Fruit fly (Drosophila melanogaster) whole organism, prepupa: Measurements from ENCODE around the gene Dip-B.

Experiments used
- Blimp-1 ChIP-seq: fragments of 200-800 bp; sonication (Bioruptor generic); optimal IDR thresholded peaks from 3 replicates; lab custom pipeline; 2017; ENCODE audit warnings: missing biosample characterization, missing genetic modification characterization, mild to moderate bottlenecking, moderate library complexity, missing genetic modification reagents
- CG11902 ChIP-seq: fragments of 200-800 bp; sonication (Bioruptor generic); optimal IDR thresholded peaks from 3 replicates; lab custom pipeline; 2016; ENCODE audit warnings: missing biosample characterization, missing genetic modification characterization
- CG15336 ChIP-seq: fragments of 200-800 bp; sonication (Bioruptor generic); IDR thresholded peaks from 2 replicates; pipeline ENCODE4 v1.3.6; 2022; ENCODE audit warnings: missing biosample characterization, missing genetic modification characterization
- CG1621 ChIP-seq: fragments of 200-800 bp; sonication (Bioruptor generic); optimal IDR thresholded peaks from 3 replicates; lab custom pipeline; 2018; ENCODE audit warnings: missing biosample characterization, mild to moderate bottlenecking, missing genetic modification characterization
- CG16779 ChIP-seq: fragments of 200-800 bp; sonication (Bioruptor generic); optimal IDR thresholded peaks from 3 replicates; lab custom pipeline; 2017; ENCODE audit warnings: missing biosample characterization, mild to moderate bottlenecking, missing genetic modification characterization
- CG31627 ChIP-seq: fragments of 200-800 bp; sonication (Bioruptor generic); optimal IDR thresholded peaks from 3 replicates; lab custom pipeline; 2016; ENCODE audit warnings: missing biosample characterization, missing genetic modification characterization
- CG32006 ChIP-seq: fragments of 200-800 bp; sonication (Bioruptor generic); optimal IDR thresholded peaks from 3 replicates; lab custom pipeline; 2017; ENCODE audit warnings: missing biosample characterization, mild to moderate bottlenecking, missing genetic modification characterization
- CG34406 ChIP-seq: fragments of 200-800 bp; sonication (Bioruptor generic); optimal IDR thresholded peaks from 3 replicates; lab custom pipeline; 2016; ENCODE audit warnings: missing biosample characterization, missing genetic modification characterization
- CG3919 ChIP-seq: fragments of 200-800 bp; sonication (Bioruptor generic); optimal IDR thresholded peaks from 3 replicates; lab custom pipeline; 2016; ENCODE audit warnings: missing biosample characterization, missing genetic modification characterization
- CG4318 ChIP-seq: fragments of 200-800 bp; sonication (Bioruptor generic); optimal IDR thresholded peaks from 3 replicates; lab custom pipeline; 2017; ENCODE audit warnings: missing biosample characterization, mild to moderate bottlenecking, missing genetic modification characterization
- CG6163 ChIP-seq: fragments of 200-800 bp; sonication (Bioruptor generic); IDR thresholded peaks from 3 replicates; pipeline ENCODE4 v1.3.6; 2022; ENCODE audit warnings: missing biosample characterization, missing genetic modification characterization
- CG6276 ChIP-seq: fragments of 200-800 bp; sonication (Bioruptor generic); optimal IDR thresholded peaks from 2 replicates; lab custom pipeline; 2017; ENCODE audit warnings: missing biosample characterization, mild to moderate bottlenecking, missing genetic modification characterization
- CG6792 ChIP-seq: fragments of 200-800 bp; sonication (Bioruptor generic); optimal IDR thresholded peaks from 3 replicates; lab custom pipeline; 2016; ENCODE audit warnings: missing biosample characterization, missing genetic modification characterization
- CG6808 ChIP-seq: fragments of 200-800 bp; sonication (Bioruptor generic); optimal IDR thresholded peaks from 3 replicates; lab custom pipeline; 2017; ENCODE audit warnings: missing biosample characterization, missing genetic modification characterization, mild to moderate bottlenecking, moderate library complexity, missing genetic modification reagents
- CG6854 ChIP-seq: fragments of 200-800 bp; sonication (Bioruptor generic); optimal IDR thresholded peaks from 2 replicates; lab custom pipeline; 2017; ENCODE audit warnings: missing biosample characterization, mild to moderate bottlenecking, missing genetic modification characterization
- CG7368 ChIP-seq: fragments of 200-800 bp; sonication (Bioruptor generic); optimal IDR thresholded peaks from 3 replicates; lab custom pipeline; 2016; ENCODE audit warnings: missing biosample characterization, missing genetic modification characterization
- CG8119 ChIP-seq: fragments of 200-800 bp; sonication (Bioruptor generic); IDR thresholded peaks from 3 replicates; pipeline ENCODE4 v1.3.6; 2022; ENCODE audit warnings: missing biosample characterization, missing genetic modification characterization
- CG8319 ChIP-seq: fragments of 200-800 bp; sonication (Bioruptor generic); optimal IDR thresholded peaks from 3 replicates; lab custom pipeline; 2016; ENCODE audit warnings: missing biosample characterization, missing genetic modification characterization
- CG8632 ChIP-seq: fragments of 200-800 bp; sonication (Bioruptor generic); optimal IDR thresholded peaks from 3 replicates; lab custom pipeline; 2016; ENCODE audit warnings: missing biosample characterization, missing genetic modification characterization
- CG9139 ChIP-seq: fragments of 200-800 bp; sonication (Bioruptor generic); optimal IDR thresholded peaks from 3 replicates; lab custom pipeline; 2017; ENCODE audit warnings: missing biosample characterization, mild to moderate bottlenecking, missing genetic modification characterization
- Eip75B ChIP-seq: fragments of 200-800 bp; sonication (Bioruptor generic); optimal IDR thresholded peaks from 3 replicates; lab custom pipeline; 2016; ENCODE audit warnings: missing biosample characterization, missing genetic modification characterization
- Eip78C ChIP-seq: fragments of 200-800 bp; sonication (Bioruptor generic); peaks from one replicate; lab custom pipeline; 2016; ENCODE audit warnings: missing biosample characterization, missing genetic modification characterization
- Eip93F ChIP-seq: fragments of 200-800 bp; sonication (Bioruptor generic); optimal IDR thresholded peaks from 2 replicates; lab custom pipeline; 2016; ENCODE audit warnings: missing biosample characterization, mild to moderate bottlenecking, missing genetic modification characterization
- Ets21C ChIP-seq: fragments of 200-800 bp; sonication (Bioruptor generic); optimal IDR thresholded peaks from 3 replicates; lab custom pipeline; 2016; ENCODE audit warnings: missing biosample characterization, missing genetic modification characterization
- Ets96B ChIP-seq: fragments of 200-800 bp; optimal IDR thresholded peaks from 2 replicates; lab custom pipeline; 2019; ENCODE audit warnings: missing biosample characterization, mild to moderate bottlenecking, missing genetic modification characterization, moderate library complexity
- Gug ChIP-seq: fragments of 200-800 bp; sonication (Bioruptor generic); IDR thresholded peaks from 2 replicates; pipeline ENCODE4 v1.3.6; 2022; ENCODE audit warnings: missing biosample characterization, missing genetic modification characterization
- Hr38 ChIP-seq: sonication (Bioruptor generic); optimal IDR thresholded peaks from 2 replicates; lab custom pipeline; 2016; ENCODE audit warnings: missing biosample characterization, missing genetic modification characterization
- Hr39 ChIP-seq: fragments of 200-800 bp; sonication (Bioruptor generic); optimal IDR thresholded peaks from 2 replicates; lab custom pipeline; 2016; ENCODE audit warnings: missing biosample characterization, missing genetic modification characterization
- Hr4 ChIP-seq: fragments of 200-800 bp; sonication (Bioruptor generic); optimal IDR thresholded peaks from 3 replicates; lab custom pipeline; 2016; ENCODE audit warnings: missing biosample characterization, missing genetic modification characterization
- Lpt ChIP-seq: fragments of 200-800 bp; sonication (Bioruptor generic); optimal IDR thresholded peaks from 3 replicates; lab custom pipeline; 2016; ENCODE audit warnings: missing biosample characterization, missing genetic modification characterization
- Met ChIP-seq: fragments of 200-800 bp; sonication (Bioruptor generic); optimal IDR thresholded peaks from 3 replicates; lab custom pipeline; 2016; ENCODE audit warnings: missing biosample characterization, missing genetic modification characterization
- OdsH ChIP-seq: fragments of 200-800 bp; sonication (Bioruptor generic); optimal IDR thresholded peaks from 3 replicates; lab custom pipeline; 2016; ENCODE audit warnings: missing biosample characterization, missing genetic modification characterization
- Smox ChIP-seq: fragments of 200-800 bp; sonication (Bioruptor generic); optimal IDR thresholded peaks from 3 replicates; lab custom pipeline; 2016; ENCODE audit warnings: missing biosample characterization, missing genetic modification characterization
- achi ChIP-seq: fragments of 200-800 bp; sonication (Bioruptor generic); optimal IDR thresholded peaks from 3 replicates; lab custom pipeline; 2016; ENCODE audit warnings: missing biosample characterization, missing genetic modification characterization
- acj6 ChIP-seq: fragments of 200-800 bp; sonication (Bioruptor generic); optimal IDR thresholded peaks from 3 replicates; lab custom pipeline; 2016; ENCODE audit warnings: missing biosample characterization, missing genetic modification characterization
- cyc ChIP-seq: fragments of 200-800 bp; sonication (Bioruptor generic); optimal IDR thresholded peaks from 3 replicates; lab custom pipeline; 2016; ENCODE audit warnings: missing biosample characterization, missing genetic modification characterization
- dac ChIP-seq: fragments of 200-800 bp; sonication (Bioruptor generic); optimal IDR thresholded peaks from 2 replicates; lab custom pipeline; 2017; ENCODE audit warnings: missing biosample characterization, mild to moderate bottlenecking, missing genetic modification characterization
- dsx ChIP-seq: fragments of 200-800 bp; optimal IDR thresholded peaks from 3 replicates; lab custom pipeline; 2019; ENCODE audit warnings: missing biosample characterization, mild to moderate bottlenecking, missing genetic modification characterization, moderate library complexity; ENCODE audit not compliant: poor library complexity, severe bottlenecking
- eg ChIP-seq: fragments of 200-800 bp; sonication (Bioruptor generic); IDR thresholded peaks from 3 replicates; pipeline ENCODE4 v1.3.6; 2022; ENCODE audit warnings: missing biosample characterization, missing genetic modification characterization
- esn ChIP-seq: fragments of 200-800 bp; sonication (Bioruptor generic); optimal IDR thresholded peaks from 2 replicates; lab custom pipeline; 2016; ENCODE audit warnings: missing biosample characterization, mild to moderate bottlenecking, missing genetic modification characterization, moderate library complexity
- fd85E ChIP-seq: fragments of 200-800 bp; sonication (Bioruptor generic); optimal IDR thresholded peaks from 3 replicates; lab custom pipeline; 2016; ENCODE audit warnings: missing biosample characterization, missing genetic modification characterization
- fkh ChIP-seq: fragments of 200-800 bp; sonication (Bioruptor generic); optimal IDR thresholded peaks from 3 replicates; lab custom pipeline; 2017; ENCODE audit warnings: missing biosample characterization, mild to moderate bottlenecking, missing genetic modification characterization, moderate library complexity
- lz ChIP-seq: fragments of 200-800 bp; sonication (Bioruptor generic); optimal IDR thresholded peaks from 3 replicates; lab custom pipeline; 2016; ENCODE audit warnings: missing biosample characterization, missing genetic modification characterization
- net ChIP-seq: fragments of 200-800 bp; sonication (Bioruptor generic); optimal IDR thresholded peaks from 3 replicates; lab custom pipeline; 2016; ENCODE audit warnings: missing biosample characterization, missing genetic modification characterization
- pdm3 ChIP-seq: fragments of 200-800 bp; sonication (Bioruptor generic); optimal IDR thresholded peaks from 3 replicates; lab custom pipeline; 2016; ENCODE audit warnings: missing biosample characterization, missing genetic modification characterization
- salr ChIP-seq, 2 experiments: fragments of 200-800 bp; sonication (Bioruptor generic); optimal IDR thresholded peaks; 3 replicates each; lab custom pipeline; 2016 to 2018; ENCODE audit warnings: missing biosample characterization in 2 of 2, missing genetic modification characterization in 2 of 2, mild to moderate bottlenecking in 1 of 2
- spab ChIP-seq: fragments of 200-800 bp; sonication (Bioruptor generic); optimal IDR thresholded peaks from 2 replicates; lab custom pipeline; 2017; ENCODE audit warnings: missing biosample characterization, mild to moderate bottlenecking, missing genetic modification characterization, missing genetic modification reagents
- ss ChIP-seq, 2 experiments: fragments of 200-800 bp; sonication (Bioruptor generic); optimal IDR thresholded peaks; 2 replicates in 1 of 2; 3 replicates in 1 of 2; lab custom pipeline; 2017 to 2018; ENCODE audit warnings: mild to moderate bottlenecking in 2 of 2, missing biosample characterization in 2 of 2, missing genetic modification characterization in 2 of 2, moderate library complexity in 1 of 2
- vri ChIP-seq: fragments of 200-800 bp; sonication (Bioruptor generic); optimal IDR thresholded peaks from 3 replicates; lab custom pipeline; 2016; ENCODE audit warnings: missing biosample characterization, mild to moderate bottlenecking, missing genetic modification characterization

The Dip-B gene

dm6 chr3R:13794666-13795055 lies 12.6 kb downstream of the Dip-B start (continued):
- no peak for TF ChIP-seq CG8319
- no peak for TF ChIP-seq Gug
- TF ChIP-seq fd85E (GFP tag; lab: Kevin White, UChicago): no peak
- no peak for TF ChIP-seq acj6 (GFP tag; lab: Kevin White, UChicago)
- peak; percentile 83 for TF ChIP-seq Eip78C (GFP tag; lab: Kevin White, UChicago)
- no peak for TF ChIP-seq CG16779 (tag; lab: Kevin White, UChicago)
- TF ChIP-seq CG8119 (GFP tag; lab: Robert Waterston, UW): no peak; the same call in 1 of the 3 replicates
- TF ChIP-seq Met (GFP tag; lab: Kevin White, UChicago): peak; percentile 23
- peak; percentile 58; the same call in 2 of the 3 replicates for TF ChIP-seq CG6163 (GFP tag; lab: Robert Waterston, UW)

- peak; percentile 59 for TF ChIP-seq Eip93F (GFP tag; lab: Kevin White, UChicago)
- peak; percentile 79 for TF ChIP-seq acj6 (GFP tag; lab: Kevin White, UChicago)
- TF ChIP-seq CG15336 (GFP tag; lab: Robert Waterston, UW): peak; percentile 78
- no peak for TF ChIP-seq ss (GFP tag; optimal IDR thresholded peaks at IDR 0.05; lab: Kevin White, UChicago)
- no peak for TF ChIP-seq fkh (GFP tag; lab: Kevin White, UChicago)
- peak; percentile 88 for TF ChIP-seq esn (GFP tag; lab: Kevin White, UChicago)
- TF ChIP-seq CG3919 (GFP tag; lab: Kevin White, UChicago): peak; percentile 80
- TF ChIP-seq Hr39 (GFP tag; lab: Kevin White, UChicago): peak; percentile 60
- TF ChIP-seq CG32006: peak; percentile 90
- TF ChIP-seq Gug: peak; percentile 48
- TF ChIP-seq Ets96B (tag; lab: Kevin White, UChicago): no peak
- TF ChIP-seq CG11902 (GFP tag; lab: Kevin White, UChicago): peak; percentile 35
- peak; percentile 57 for TF ChIP-seq Ets21C (GFP tag; lab: Kevin White, UChicago)
- TF ChIP-seq CG34406 (GFP tag; lab: Kevin White, UChicago): peak; percentile 75
- peak; percentile 59 for TF ChIP-seq CG6163 (GFP tag; lab: Robert Waterston, UW)
- peak; percentile 65 for TF ChIP-seq pdm3 (GFP tag; lab: Kevin White, UChicago)
- TF ChIP-seq CG6276 (GFP tag; lab: Kevin White, UChicago): peak; percentile 74
- peak; percentile 59 for TF ChIP-seq dac (GFP tag; lab: Kevin White, UChicago)
- peak; percentile 20 for TF ChIP-seq CG16779 (tag; lab: Kevin White, UChicago)
- TF ChIP-seq CG8119 (GFP tag; lab: Robert Waterston, UW): peak; percentile 75
- TF ChIP-seq lz (GFP tag; lab: Kevin White, UChicago): peak; percentile 78
- TF ChIP-seq Hr4: peak; percentile 72
- no peak for TF ChIP-seq CG6808 (GFP tag; lab: Kevin White, UChicago)
- TF ChIP-seq CG8319: peak; percentile 47
- TF ChIP-seq salr (GFP tag; optimal IDR thresholded peaks at IDR 0.05; lab: Kevin White, UChicago): peak in 1 of 2 experiments; percentile 84
- TF ChIP-seq CG9139 (GFP tag; lab: Kevin White, UChicago): no peak
- peak; percentile 67 for TF ChIP-seq eg (GFP tag; lab: Robert Waterston, UW)
- peak; percentile 81 for TF ChIP-seq OdsH (GFP tag; lab: Kevin White, UChicago)
- peak; percentile 67 for TF ChIP-seq Eip75B
- TF ChIP-seq CG1621: no peak
- peak; percentile 11 for TF ChIP-seq vri
- peak; percentile 65 for TF ChIP-seq Blimp-1 (GFP tag; lab: Kevin White, UChicago)
- TF ChIP-seq dsx (GFP tag; lab: Kevin White, UChicago): no peak
- TF ChIP-seq CG6854 (GFP tag; lab: Kevin White, UChicago): peak; percentile 54
- peak; percentile 80 for TF ChIP-seq CG4318
- peak; percentile 42 for TF ChIP-seq CG7368 (GFP tag; lab: Kevin White, UChicago)
- TF ChIP-seq net: peak; percentile 45
- peak; percentile 88 for TF ChIP-seq Met (GFP tag; lab: Kevin White, UChicago)
- TF ChIP-seq Hr38 (GFP tag; lab: Kevin White, UChicago): no peak
- TF ChIP-seq spab (GFP tag; lab: Kevin White, UChicago): no peak
- TF ChIP-seq CG6792 (GFP tag; lab: Kevin White, UChicago): peak; percentile 81
- peak; percentile 69 for TF ChIP-seq CG8632 (GFP tag; lab: Kevin White, UChicago)
- TF ChIP-seq Smox (GFP tag; lab: Kevin White, UChicago): peak; percentile 83
- TF ChIP-seq cyc (GFP tag; lab: Kevin White, UChicago): peak; percentile 80
- TF ChIP-seq achi (GFP tag; lab: Kevin White, UChicago): peak; percentile 81
- TF ChIP-seq CG31627: peak; percentile 61
- peak; percentile 30 for TF ChIP-seq fd85E (GFP tag; lab: Kevin White, UChicago)
- peak; percentile 57 for TF ChIP-seq Lpt (GFP tag; lab: Kevin White, UChicago)
Observed at dm6 chr3R:13796071-13796470, 14.0 kb downstream of the Dip-B start.
